3 worm cellular contexts compared by ENCODE assay signal in genomic region chrX:6378363-6378762, ce11.
A peak's percentile ranks its signal among the peaks of the same experiment; 100 is the strongest.
TF ChIP-seq lines count a peak whose summit lies in the region.

No protein-coding gene starts in this region.

TF ChIP-seq in whole organism, L4 larva, 104 proteins besides CTCF, POLR2A, EP300 and RAD21 (continued from another document and continues in another):
- TF ChIP-seq rbr-2 (tag; optimal IDR thresholded peaks at IDR 0.05; lab: Kevin White, UChicago) (peak; percentile 88), nhr-111 (GFP tag; optimal IDR thresholded peaks at IDR 0.05; lab: Kevin White, UChicago) (no peak), egl-43 (GFP tag; IDR thresholded peaks at IDR 0.05; lab: Robert Waterston, UW) (peak; percentile 61; the same call in 1 of the 2 replicates), nhr-41 (GFP tag; IDR thresholded peaks at IDR 0.05; lab: Robert Waterston, UW) (no peak), set-16 (GFP tag; IDR thresholded peaks at IDR 0.05; lab: Robert Waterston, UW) (no peak), T26A8.4 (GFP tag; IDR thresholded peaks at IDR 0.05; lab: Robert Waterston, UW) (no peak), nhr-6 (tag; optimal IDR thresholded peaks at IDR 0.05; lab: Kevin White, UChicago) (no peak), egl-27 (tag; optimal IDR thresholded peaks at IDR 0.05; lab: Kevin White, UChicago) (no peak), nhr-102 (tag; optimal IDR thresholded peaks at IDR 0.05; lab: Kevin White, UChicago) (no peak), tra-1 (GFP tag; IDR thresholded peaks at IDR 0.05; lab: Robert Waterston, UW) (no peak), ceh-32 (tag; optimal IDR thresholded peaks at IDR 0.05; lab: Kevin White, UChicago; ENCODE audit: poor library complexity) (no peak), sdz-12 (GFP tag; optimal IDR thresholded peaks at IDR 0.05; lab: Kevin White, UChicago) (no peak), nhr-77 (tag; optimal IDR thresholded peaks at IDR 0.05; lab: Kevin White, UChicago) (peak; percentile 8), unc-39 (tag; optimal IDR thresholded peaks at IDR 0.05; lab: Kevin White, UChicago) (no peak), tag-97 (GFP tag; IDR thresholded peaks at IDR 0.05; lab: Robert Waterston, UW) (no peak), nhr-237 (tag; optimal IDR thresholded peaks at IDR 0.05; lab: Kevin White, UChicago) (no peak), zip-11 (GFP tag; IDR thresholded peaks at IDR 0.05; lab: Robert Waterston, UW) (no peak), zag-1 (tag; optimal IDR thresholded peaks at IDR 0.05; lab: Kevin White, UChicago) (no peak), vab-7 (GFP tag; IDR thresholded peaks at IDR 0.05; lab: Robert Waterston, UW) (0 out of 2 replicates have a peak, but pooled peaks have one; percentile 36), duxl-1 (tag; optimal IDR thresholded peaks at IDR 0.05; lab: Kevin White, UChicago; ENCODE audit: poor library complexity) (no peak), hmg-1.1 (GFP tag; IDR thresholded peaks at IDR 0.05; lab: Robert Waterston, UW) (peak; percentile 87), fos-1 (tag; optimal IDR thresholded peaks at IDR 0.05; lab: Kevin White, UChicago) (no peak), ceh-44 (GFP tag; IDR thresholded peaks at IDR 0.05; lab: Robert Waterston, UW) (no peak), pha-4 (GFP tag; IDR thresholded peaks at IDR 0.05; lab: Robert Waterston, UW) (no peak), pha-4 (tag; optimal IDR thresholded peaks at IDR 0.05; lab: Kevin White, UChicago) (peak; percentile 3), dmd-9 (GFP tag; IDR thresholded peaks at IDR 0.05; lab: Robert Waterston, UW) (no peak), F10B5.3 (tag; optimal IDR thresholded peaks at IDR 0.05; lab: Kevin White, UChicago) (no peak), saeg-2 (GFP tag; IDR thresholded peaks at IDR 0.05; lab: Robert Waterston, UW) (no peak), F49E8.2 (tag; optimal IDR thresholded peaks at IDR 0.05; lab: Kevin White, UChicago; ENCODE audit: borderline replicate concordance) (no peak), aly-2 (tag; optimal IDR thresholded peaks at IDR 0.05; lab: Kevin White, UChicago) (no peak), gei-8 (GFP tag; optimal IDR thresholded peaks at IDR 0.05; lab: Kevin White, UChicago) (no peak), lsy-2 (tag; optimal IDR thresholded peaks at IDR 0.05; lab: Kevin White, UChicago) (peak; percentile 26 to 59), nhr-76 (tag; optimal IDR thresholded peaks at IDR 0.05; lab: Kevin White, UChicago) (no peak), Y5F2A.4 (GFP tag; optimal IDR thresholded peaks at IDR 0.05; lab: Kevin White, UChicago) (no peak), spr-3 (GFP tag; optimal IDR thresholded peaks at IDR 0.05; lab: Kevin White, UChicago) (no peak), madf-9 (GFP tag; conservative IDR thresholded peaks at IDR 0.05; lab: Robert Waterston, UW) (no peak; the same call in 1 of the 2 replicates), mxl-2 (GFP tag; conservative IDR thresholded peaks at IDR 0.05; lab: Robert Waterston, UW) (no peak), zfp-3 (GFP tag; conservative IDR thresholded peaks at IDR 0.05; lab: Robert Waterston, UW) (no peak), ceh-28 (tag; optimal IDR thresholded peaks at IDR 0.05; lab: Kevin White, UChicago) (no peak), nhr-25 (tag; optimal IDR thresholded peaks at IDR 0.05; lab: Kevin White, UChicago; ENCODE audit: borderline replicate concordance, insufficient read depth) (no peak), snpc-1.2 (GFP tag; IDR thresholded peaks at IDR 0.05; lab: Robert Waterston, UW) (no peak), daf-8 (GFP tag; IDR thresholded peaks at IDR 0.05; lab: Robert Waterston, UW) (no peak), nhr-28 (tag; optimal IDR thresholded peaks at IDR 0.05; lab: Kevin White, UChicago) (peak; percentile 79), spr-1 (tag; optimal IDR thresholded peaks at IDR 0.05; lab: Kevin White, UChicago) (no peak), dpl-1 (GFP tag; optimal IDR thresholded peaks at IDR 0.05; lab: Kevin White, UChicago) (no peak)

TF ChIP-seq in whole organism, late embryonic, 69 proteins besides CTCF, POLR2A, EP300 and RAD21 (continued from another document):
- TF ChIP-seq ref-2 (tag; optimal IDR thresholded peaks at IDR 0.05; lab: Kevin White, UChicago) (no peak), C08G9.2 (tag; optimal IDR thresholded peaks at IDR 0.05; lab: Kevin White, UChicago) (peak; percentile 40), unc-42 (tag; optimal IDR thresholded peaks at IDR 0.05; lab: Kevin White, UChicago) (peak; percentile 62), ceh-2 (tag; optimal IDR thresholded peaks at IDR 0.05; lab: Kevin White, UChicago) (no peak), pag-3 (tag; optimal IDR thresholded peaks at IDR 0.05; lab: Kevin White, UChicago; ENCODE audit: borderline replicate concordance) (no peak), ceh-48 (tag; optimal IDR thresholded peaks at IDR 0.05; lab: Kevin White, UChicago) (peak; percentile 30)

TF ChIP-seq in whole organism, mixed stage, embryonic, 35 proteins besides CTCF, POLR2A, EP300 and RAD21 (continued from another document):
- TF ChIP-seq elt-1 (tag; optimal IDR thresholded peaks at IDR 0.05; lab: Kevin White, UChicago; ENCODE audit: borderline replicate concordance, insufficient read depth) (no peak), elt-3 (tag; optimal IDR thresholded peaks at IDR 0.05; lab: Kevin White, UChicago) (no peak), nhr-76 (tag; optimal IDR thresholded peaks at IDR 0.05; lab: Kevin White, UChicago) (no peak), ztf-11 (tag; optimal IDR thresholded peaks at IDR 0.05; lab: Kevin White, UChicago) (peak; percentile 20)
